Worm (Caenorhabditis elegans) whole organism, L2 larva: Measurements from ENCODE around the gene D2045.8.

Experiments
- F13H6.1 ChIP-seq: sonication (generic microtip); optimal IDR thresholded peaks from 2 replicates; lab custom pipeline; 2016; ENCODE audit warnings: missing genetic modification characterization, missing compliant biosample characterization
- aly-2 ChIP-seq: fragments of 150-350 bp; optimal IDR thresholded peaks from 2 replicates; lab custom pipeline; 2014; ENCODE audit warnings: missing biosample characterization, missing genetic modification characterization
- ama-1 ChIP-seq: fragments of 150-350 bp; optimal IDR thresholded peaks from 2 replicates; lab custom pipeline; 2018; ENCODE audit warnings: inconsistent platforms
- ceh-82 ChIP-seq: fragments of 150-350 bp; optimal IDR thresholded peaks from 2 replicates; lab custom pipeline; 2014; ENCODE audit warnings: missing biosample characterization, missing genetic modification characterization
- elt-3 ChIP-seq: sonication (generic microtip); optimal IDR thresholded peaks from 2 replicates; lab custom pipeline; 2017; ENCODE audit warnings: missing biosample characterization, missing genetic modification characterization
- lsy-2 ChIP-seq, 2 experiments: fragments of 150-350 bp in 1 of 2; sonication (generic microtip) in 1 of 2; optimal IDR thresholded peaks; 2 replicates each; lab custom pipeline; 2014 to 2017; ENCODE audit warnings: missing biosample characterization in 2 of 2, missing genetic modification characterization in 2 of 2
- mbf-1 ChIP-seq: sonication (generic microtip); optimal IDR thresholded peaks from 2 replicates; lab custom pipeline; 2017; ENCODE audit warnings: missing biosample characterization, missing genetic modification characterization
- nhr-11 ChIP-seq: fragments of 150-350 bp; optimal IDR thresholded peaks from 2 replicates; lab custom pipeline; 2014; ENCODE audit warnings: missing biosample characterization, missing genetic modification characterization
- nhr-129 ChIP-seq: fragments of 150-350 bp; optimal IDR thresholded peaks from 2 replicates; lab custom pipeline; 2014; ENCODE audit warnings: missing biosample characterization, missing genetic modification characterization
- peb-1 ChIP-seq: fragments of 150-350 bp; optimal IDR thresholded peaks from 2 replicates; lab custom pipeline; 2014; ENCODE audit warnings: missing biosample characterization, missing genetic modification characterization
- sma-3 ChIP-seq: sonication (generic microtip); optimal IDR thresholded peaks from 2 replicates; lab custom pipeline; 2016; ENCODE audit warnings: missing genetic modification reagents, missing genetic modification characterization, missing compliant biosample characterization
- snpc-4 ChIP-seq: fragments of 150-350 bp; optimal IDR thresholded peaks from 2 replicates; lab custom pipeline; 2014; ENCODE audit warnings: missing biosample characterization, missing genetic modification characterization
- ztf-11 ChIP-seq: sonication (generic microtip); optimal IDR thresholded peaks from 2 replicates; lab custom pipeline; 2017; ENCODE audit warnings: missing biosample characterization, missing genetic modification characterization

- TF ChIP-seq ama-1 (lab: Kevin White, UChicago): no peak
- TF ChIP-seq peb-1 (tag; lab: Kevin White, UChicago): no peak
- TF ChIP-seq sma-3 (GFP tag; lab: Kevin White, UChicago): no peak
- no peak for TF ChIP-seq mbf-1
- no peak for TF ChIP-seq elt-3 (tag; lab: Kevin White, UChicago)
- TF ChIP-seq snpc-4 (tag; lab: Kevin White, UChicago): no peak
- no peak for TF ChIP-seq nhr-11 (tag; lab: Kevin White, UChicago)
- TF ChIP-seq F13H6.1 (tag; lab: Kevin White, UChicago): no peak
- TF ChIP-seq ceh-82: no peak
- no peak for TF ChIP-seq ztf-11 (tag; lab: Kevin White, UChicago)
- no peak for TF ChIP-seq aly-2
- TF ChIP-seq nhr-129 (tag; lab: Kevin White, UChicago): no peak
- TF ChIP-seq lsy-2 (tag; optimal IDR thresholded peaks at IDR 0.05; lab: Kevin White, UChicago): no peak
Measured at ce11 chrIII:10505943-10506698, 24.0 kb downstream of the D2045.8 start.
